Fruit fly (Drosophila melanogaster) whole organism: ENCODE data around the gene CG4073.

ENCODE experiments used
- CG8478 ChIP-seq: fragments of >200 bp; optimal IDR thresholded peaks from 2 replicates; lab custom pipeline; 2018; ENCODE audit warnings: inconsistent platforms
- EcR ChIP-seq, 2 experiments: fragments of >200 bp; optimal IDR thresholded peaks; 2 replicates each; lab custom pipeline; 2017; ENCODE audit warnings: missing biosample characterization in 2 of 2, missing genetic modification characterization in 2 of 2, missing genetic modification reagents in 2 of 2
- pan ChIP-seq: fragments of >200 bp; optimal IDR thresholded peaks from 2 replicates; lab custom pipeline; 2017
- psq ChIP-seq: fragments of >200 bp; optimal IDR thresholded peaks from 2 replicates; lab custom pipeline; 2017

DNA sequence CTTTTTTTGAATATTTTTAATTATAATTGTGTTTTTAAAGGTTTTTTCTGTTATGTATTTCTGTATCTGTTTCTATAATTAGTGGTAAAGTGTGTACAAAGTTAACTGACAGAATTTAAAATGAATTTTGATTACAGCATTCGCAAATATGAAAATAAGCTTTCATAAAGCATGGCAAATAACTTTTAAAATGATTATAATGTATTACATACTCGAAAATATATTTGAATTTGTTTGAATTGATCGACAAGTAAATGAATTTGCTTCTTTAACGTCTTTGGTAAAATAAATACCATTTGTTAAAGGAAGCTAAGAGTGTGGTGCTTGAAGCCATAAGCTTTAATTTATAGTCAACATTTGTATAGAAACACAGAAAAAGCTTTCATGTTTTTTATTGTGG, 3.5 kb upstream of the CG4073 start, which contains the start of gene CG14689:
- TF ChIP-seq EcR (GFP tag; optimal IDR thresholded peaks at IDR 0.05; lab: Kevin White, UChicago) (no peak), CG8478 (lab: Kevin White, UChicago) (no peak), pan (no peak), psq (lab: Kevin White, UChicago) (no peak)
